ENCODE assay signal across 5 fruit fly cellular contexts in genomic region chr3L:3892154-3892624, dm6.
TF ChIP-seq lines count a peak whose summit lies in the region.

Fie (plus strand) TSS chr3L:3892574.

- no peak for TF ChIP-seq CTCF in whole organism, embryonic (GFP tag; optimal IDR thresholded peaks at IDR 0.05; lab: Kevin White, UChicago)

TF ChIP-seq in whole organism, adult, 20 proteins besides CTCF, POLR2A, EP300 and RAD21:
- no peak for TF ChIP-seq bab1 (GFP tag; optimal IDR thresholded peaks at IDR 0.05; lab: Kevin White, UChicago)
- peak; percentile 2 for TF ChIP-seq cic (GFP tag; optimal IDR thresholded peaks at IDR 0.05; lab: Kevin White, UChicago)
- peak; percentile 58 for TF ChIP-seq CG5204 (GFP tag; optimal IDR thresholded peaks at IDR 0.05; lab: Kevin White, UChicago)
- TF ChIP-seq CG11617 (GFP tag; optimal IDR thresholded peaks at IDR 0.05; lab: Kevin White, UChicago), result peak; percentile 4
- TF ChIP-seq CG33017 (tag; optimal IDR thresholded peaks at IDR 0.05; lab: Kevin White, UChicago), result peak; percentile 63
- TF ChIP-seq pad (GFP tag; optimal IDR thresholded peaks at IDR 0.05; lab: Kevin White, UChicago), result no peak
- TF ChIP-seq kay (GFP tag; lab: Kevin White, UChicago; ENCODE audit: borderline replicate concordance), result peak; percentile 47
- peak; percentile 32 for TF ChIP-seq toe (GFP tag; optimal IDR thresholded peaks at IDR 0.05; lab: Kevin White, UChicago)

TF ChIP-seq in whole organism, embryonic, 481 proteins besides CTCF, POLR2A, EP300 and RAD21 (continues in another document):
- TF ChIP-seq grau (tag; optimal IDR thresholded peaks at IDR 0.05; lab: Kevin White, UChicago), result peak; percentile 84
- TF ChIP-seq Kr (GFP tag; optimal IDR thresholded peaks at IDR 0.05; lab: Kevin White, UChicago), result no peak
- TF ChIP-seq B-H2 (GFP tag; optimal IDR thresholded peaks at IDR 0.05; lab: Kevin White, UChicago), result peak; percentile 13
- no peak for TF ChIP-seq CG5245 (GFP tag; optimal IDR thresholded peaks at IDR 0.05; lab: Kevin White, UChicago)
- peak; percentile 26 for TF ChIP-seq CG3407 (GFP tag; optimal IDR thresholded peaks at IDR 0.05; lab: Kevin White, UChicago)
- TF ChIP-seq fd64A (GFP tag; optimal IDR thresholded peaks at IDR 0.05; lab: Kevin White, UChicago), result no peak
- TF ChIP-seq CG32772 (GFP tag; IDR thresholded peaks at IDR 0.05; lab: Robert Waterston, UW), result no peak
- TF ChIP-seq az2 (GFP tag; optimal IDR thresholded peaks at IDR 0.05; lab: Kevin White, UChicago), result peak; percentile 52
- peak; percentile 68 for TF ChIP-seq CG7839 (tag; optimal IDR thresholded peaks at IDR 0.05; lab: Kevin White, UChicago)
- 0 out of 3 replicates have a peak, but pooled peaks have one; percentile 56 for TF ChIP-seq so (GFP tag; IDR thresholded peaks at IDR 0.05; lab: Robert Waterston, UW)
- no peak for TF ChIP-seq ash1 (GFP tag; optimal IDR thresholded peaks at IDR 0.05; lab: Kevin White, UChicago)
- TF ChIP-seq Lpt (GFP tag; optimal IDR thresholded peaks at IDR 0.05; lab: Kevin White, UChicago), result no peak
- TF ChIP-seq CG11247 (GFP tag; IDR thresholded peaks at IDR 0.05; lab: Robert Waterston, UW), result no peak
- TF ChIP-seq Fer1 (GFP tag; optimal IDR thresholded peaks at IDR 0.05; lab: Kevin White, UChicago), result peak; percentile 87
- no peak for TF ChIP-seq CG18764 (GFP tag; optimal IDR thresholded peaks at IDR 0.05; lab: Kevin White, UChicago)
- TF ChIP-seq lilli (GFP tag; optimal IDR thresholded peaks at IDR 0.05; lab: Kevin White, UChicago), result peak; percentile 79
- TF ChIP-seq CG1233 (GFP tag; optimal IDR thresholded peaks at IDR 0.05; lab: Kevin White, UChicago), result peak; percentile 61
- peak; percentile 31 for TF ChIP-seq CG17829 (tag; optimal IDR thresholded peaks at IDR 0.05; lab: Kevin White, UChicago)
- TF ChIP-seq CG7786 (GFP tag; optimal IDR thresholded peaks at IDR 0.05; lab: Kevin White, UChicago), result peak; percentile 41
- TF ChIP-seq hkb (optimal IDR thresholded peaks at IDR 0.05; lab: Kevin White, UChicago), result no peak
- TF ChIP-seq hkb (GFP tag; IDR thresholded peaks at IDR 0.05; lab: Robert Waterston, UW), result peak; percentile 53

TF ChIP-seq in whole organism, prepupa, 60 proteins besides CTCF, POLR2A, EP300 and RAD21 (continues in another document):
- TF ChIP-seq topi (GFP tag; optimal IDR thresholded peaks at IDR 0.05; lab: Kevin White, UChicago) (peak; percentile 28), Smox (GFP tag; optimal IDR thresholded peaks at IDR 0.05; lab: Kevin White, UChicago) (peak; percentile 62), CG31627 (GFP tag; optimal IDR thresholded peaks at IDR 0.05; lab: Kevin White, UChicago) (peak; percentile 44), Hr38 (GFP tag; optimal IDR thresholded peaks at IDR 0.05; lab: Kevin White, UChicago) (no peak), fd85E (GFP tag; optimal IDR thresholded peaks at IDR 0.05; lab: Kevin White, UChicago) (no peak), CG9139 (GFP tag; optimal IDR thresholded peaks at IDR 0.05; lab: Kevin White, UChicago) (no peak), fkh (GFP tag; optimal IDR thresholded peaks at IDR 0.05; lab: Kevin White, UChicago) (no peak), svp (GFP tag; lab: Kevin White, UChicago) (peak; percentile 76), cyc (GFP tag; optimal IDR thresholded peaks at IDR 0.05; lab: Kevin White, UChicago) (peak; percentile 15), Eip78C (GFP tag; lab: Kevin White, UChicago) (peak; percentile 91), Lpt (GFP tag; optimal IDR thresholded peaks at IDR 0.05; lab: Kevin White, UChicago) (no peak), CG34406 (GFP tag; optimal IDR thresholded peaks at IDR 0.05; lab: Kevin White, UChicago) (peak; percentile 44), CG32006 (GFP tag; optimal IDR thresholded peaks at IDR 0.05; lab: Kevin White, UChicago) (peak; percentile 64), achi (GFP tag; optimal IDR thresholded peaks at IDR 0.05; lab: Kevin White, UChicago) (peak; percentile 63), CG7368 (GFP tag; optimal IDR thresholded peaks at IDR 0.05; lab: Kevin White, UChicago) (no peak), CG8119 (GFP tag; IDR thresholded peaks at IDR 0.05; lab: Robert Waterston, UW) (peak; percentile 62), Hr39 (GFP tag; optimal IDR thresholded peaks at IDR 0.05; lab: Kevin White, UChicago) (peak; percentile 46), CG6808 (GFP tag; optimal IDR thresholded peaks at IDR 0.05; lab: Kevin White, UChicago) (no peak), pdm3 (GFP tag; optimal IDR thresholded peaks at IDR 0.05; lab: Kevin White, UChicago) (peak; percentile 64), CG16779 (tag; optimal IDR thresholded peaks at IDR 0.05; lab: Kevin White, UChicago) (no peak), CG8632 (GFP tag; optimal IDR thresholded peaks at IDR 0.05; lab: Kevin White, UChicago) (peak; percentile 28), Sox15 (GFP tag; optimal IDR thresholded peaks at IDR 0.05; lab: Kevin White, UChicago) (no peak), CG3032 (tag; optimal IDR thresholded peaks at IDR 0.05; lab: Kevin White, UChicago) (peak; percentile 33)

TF ChIP-seq in whole organism, pupa, 21 proteins besides CTCF, POLR2A, EP300 and RAD21:
- peak; percentile 29 for TF ChIP-seq CG8301 (tag; optimal IDR thresholded peaks at IDR 0.05; lab: Kevin White, UChicago)
- peak; percentile 11 for TF ChIP-seq Snoo (tag; optimal IDR thresholded peaks at IDR 0.05; lab: Kevin White, UChicago)
- peak; percentile 16 for TF ChIP-seq CG17806 (tag; optimal IDR thresholded peaks at IDR 0.05; lab: Kevin White, UChicago)
- TF ChIP-seq CG34367 (tag; optimal IDR thresholded peaks at IDR 0.05; lab: Kevin White, UChicago), result peak; percentile 16
- TF ChIP-seq CG9948 (tag; optimal IDR thresholded peaks at IDR 0.05; lab: Kevin White, UChicago), result peak; percentile 5
- no peak for TF ChIP-seq CG14655 (GFP tag; optimal IDR thresholded peaks at IDR 0.05; lab: Kevin White, UChicago)
- TF ChIP-seq CG15710 (tag; optimal IDR thresholded peaks at IDR 0.05; lab: Kevin White, UChicago), result peak; percentile 55
- no peak for TF ChIP-seq Pif1B (GFP tag; optimal IDR thresholded peaks at IDR 0.05; lab: Kevin White, UChicago)
- no peak for TF ChIP-seq CG13204 (GFP tag; optimal IDR thresholded peaks at IDR 0.05; lab: Kevin White, UChicago)
- peak; percentile 61 for TF ChIP-seq CG8159 (tag; optimal IDR thresholded peaks at IDR 0.05; lab: Kevin White, UChicago)

TF ChIP-seq in whole organism, wandering third instar larva, 38 proteins besides CTCF, POLR2A, EP300 and RAD21 (continues in another document):
- TF ChIP-seq brk (GFP tag; optimal IDR thresholded peaks at IDR 0.05; lab: Kevin White, UChicago), result no peak
- TF ChIP-seq Dif (GFP tag; optimal IDR thresholded peaks at IDR 0.05; lab: Kevin White, UChicago; ENCODE audit: partially characterized antibody), result no peak
- no peak for TF ChIP-seq CrebA (GFP tag; optimal IDR thresholded peaks at IDR 0.05; lab: Kevin White, UChicago; ENCODE audit: borderline replicate concordance)
- peak; percentile 55 for TF ChIP-seq OdsH (GFP tag; optimal IDR thresholded peaks at IDR 0.05; lab: Kevin White, UChicago)
- no peak for TF ChIP-seq Hr83 (GFP tag; optimal IDR thresholded peaks at IDR 0.05; lab: Kevin White, UChicago; ENCODE audit: poor library complexity, severe bottlenecking)
- TF ChIP-seq woc (GFP tag; optimal IDR thresholded peaks at IDR 0.05; lab: Kevin White, UChicago), result peak; percentile 32
- no peak for TF ChIP-seq Hr78 (GFP tag; optimal IDR thresholded peaks at IDR 0.05; lab: Kevin White, UChicago)
- TF ChIP-seq sage (GFP tag; optimal IDR thresholded peaks at IDR 0.05; lab: Kevin White, UChicago), result no peak
- no peak for TF ChIP-seq CG9705 (GFP tag; optimal IDR thresholded peaks at IDR 0.05; lab: Kevin White, UChicago)
- no peak for TF ChIP-seq pan (optimal IDR thresholded peaks at IDR 0.05; lab: Kevin White, UChicago)
- no peak for TF ChIP-seq GATAd (GFP tag; optimal IDR thresholded peaks at IDR 0.05; lab: Kevin White, UChicago)
- no peak for TF ChIP-seq jim (GFP tag; optimal IDR thresholded peaks at IDR 0.05; lab: Kevin White, UChicago)
- peak; percentile 23 for TF ChIP-seq HLH106 (tag; optimal IDR thresholded peaks at IDR 0.05; lab: Kevin White, UChicago)
- peak in 1 of 2 experiments; percentile 34 for TF ChIP-seq foxo (GFP tag; optimal IDR thresholded peaks at IDR 0.05; lab: Kevin White, UChicago)
- TF ChIP-seq dsf (GFP tag; optimal IDR thresholded peaks at IDR 0.05; lab: Kevin White, UChicago; ENCODE audit: borderline replicate concordance), result no peak
- TF ChIP-seq CG32264 (GFP tag; optimal IDR thresholded peaks at IDR 0.05; lab: Kevin White, UChicago), result no peak
- TF ChIP-seq N (GFP tag; optimal IDR thresholded peaks at IDR 0.05; lab: Kevin White, UChicago), result no peak
- no peak for TF ChIP-seq dmrt93B (GFP tag; optimal IDR thresholded peaks at IDR 0.05; lab: Kevin White, UChicago)
- TF ChIP-seq h (GFP tag; optimal IDR thresholded peaks at IDR 0.05; lab: Kevin White, UChicago), result peak; percentile 33
- peak; percentile 47 for TF ChIP-seq ey (GFP tag; optimal IDR thresholded peaks at IDR 0.05; lab: Kevin White, UChicago)
- TF ChIP-seq sv (GFP tag; optimal IDR thresholded peaks at IDR 0.05; lab: Kevin White, UChicago), result no peak
- no peak for TF ChIP-seq Dfd (GFP tag; optimal IDR thresholded peaks at IDR 0.05; lab: Kevin White, UChicago)
- TF ChIP-seq Abd-B (GFP tag; optimal IDR thresholded peaks at IDR 0.05; lab: Kevin White, UChicago), result no peak
- no peak for TF ChIP-seq Rel (GFP tag; optimal IDR thresholded peaks at IDR 0.05; lab: Kevin White, UChicago)
- no peak for TF ChIP-seq Rel (tag; optimal IDR thresholded peaks at IDR 0.05; lab: Kevin White, UChicago)
- peak; percentile 46 for TF ChIP-seq fru (GFP tag; optimal IDR thresholded peaks at IDR 0.05; lab: Kevin White, UChicago)
- no peak for TF ChIP-seq usp (GFP tag; optimal IDR thresholded peaks at IDR 0.05; lab: Kevin White, UChicago)
- TF ChIP-seq Jra (GFP tag; optimal IDR thresholded peaks at IDR 0.05; lab: Kevin White, UChicago), result no peak
- no peak for TF ChIP-seq dl (GFP tag; optimal IDR thresholded peaks at IDR 0.05; lab: Kevin White, UChicago; ENCODE audit: insufficient read depth in 1 of 2, partially characterized antibody in 2 of 2)
- TF ChIP-seq Sp1 (GFP tag; optimal IDR thresholded peaks at IDR 0.05; lab: Kevin White, UChicago), result peak; percentile 54
- TF ChIP-seq tai (GFP tag; optimal IDR thresholded peaks at IDR 0.05; lab: Kevin White, UChicago), result no peak
- TF ChIP-seq lola (GFP tag; optimal IDR thresholded peaks at IDR 0.05; lab: Kevin White, UChicago), result no peak
- peak; percentile 17 for TF ChIP-seq Hnf4 (GFP tag; optimal IDR thresholded peaks at IDR 0.05; lab: Kevin White, UChicago)
- TF ChIP-seq br (GFP tag; optimal IDR thresholded peaks at IDR 0.05; lab: Kevin White, UChicago), result peak; percentile 25
- peak; percentile 53 for TF ChIP-seq rgr (GFP tag; optimal IDR thresholded peaks at IDR 0.05; lab: Kevin White, UChicago)
- TF ChIP-seq Vsx2 (GFP tag; optimal IDR thresholded peaks at IDR 0.05; lab: Kevin White, UChicago; ENCODE audit: partially characterized antibody), result no peak
- no peak for TF ChIP-seq Mio (GFP tag; optimal IDR thresholded peaks at IDR 0.05; lab: Kevin White, UChicago)
- TF ChIP-seq Myc (optimal IDR thresholded peaks at IDR 0.05; lab: Kevin White, UChicago), result no peak
